Worm (Caenorhabditis elegans) whole organism, mixed stage, embryonic: ENCODE results near the gene dhs-28.

Experiments used
- bed-3 ChIP-seq: fragments of 200-800 bp; sonication (Bioruptor generic); optimal IDR thresholded peaks from 3 replicates; lab custom pipeline; 2018; ENCODE audit warnings: mild to moderate bottlenecking, missing genetic modification characterization, moderate library complexity, missing compliant biosample characterization
- blmp-1 ChIP-seq: fragments of 150-350 bp; optimal IDR thresholded peaks from 2 replicates; lab custom pipeline; 2014; ENCODE audit warnings: missing biosample characterization, missing genetic modification characterization
- ceh-39 ChIP-seq: fragments of 150-350 bp; optimal IDR thresholded peaks from 2 replicates; lab custom pipeline; 2014; ENCODE audit warnings: missing biosample characterization, missing genetic modification characterization
- ceh-43 ChIP-seq: fragments of 200-800 bp; sonication (Bioruptor generic); optimal IDR thresholded peaks from 2 replicates; lab custom pipeline; 2018; ENCODE audit warnings: mild to moderate bottlenecking, missing genetic modification characterization, moderate library complexity, missing compliant biosample characterization
- elt-1 ChIP-seq: sonication (generic microtip); optimal IDR thresholded peaks from 2 replicates; lab custom pipeline; 2017; ENCODE audit warnings: missing genetic modification characterization, mild to moderate bottlenecking, missing compliant biosample characterization, antibody characterized with exemption, moderate library complexity, borderline replicate concordance; ENCODE audit not compliant: insufficient read depth
- elt-3 ChIP-seq: fragments of 150-350 bp; optimal IDR thresholded peaks from 2 replicates; lab custom pipeline; 2014; ENCODE audit warnings: missing biosample characterization, missing genetic modification characterization
- ham-2 ChIP-seq: fragments of 200-800 bp; sonication (Bioruptor generic); optimal IDR thresholded peaks from 2 replicates; lab custom pipeline; 2018; ENCODE audit warnings: mild to moderate bottlenecking, missing genetic modification characterization, missing compliant biosample characterization
- nhr-12 ChIP-seq: fragments of 150-350 bp; optimal IDR thresholded peaks from 2 replicates; lab custom pipeline; 2014; ENCODE audit warnings: missing biosample characterization, missing genetic modification characterization
- nhr-237 ChIP-seq: fragments of 150-350 bp; optimal IDR thresholded peaks from 2 replicates; lab custom pipeline; 2014; ENCODE audit warnings: missing biosample characterization, missing genetic modification characterization
- nhr-28 ChIP-seq: fragments of 150-350 bp; optimal IDR thresholded peaks from 2 replicates; lab custom pipeline; 2014; ENCODE audit warnings: missing biosample characterization, missing genetic modification characterization
- nhr-76 ChIP-seq: sonication (generic microtip); optimal IDR thresholded peaks from 2 replicates; lab custom pipeline; 2017; ENCODE audit warnings: missing biosample characterization, missing genetic modification characterization
- pha-4 ChIP-seq: fragments of 150-350 bp; optimal IDR thresholded peaks from 2 replicates; lab custom pipeline; 2018; ENCODE audit warnings: missing biosample characterization, missing genetic modification reagents, missing genetic modification characterization
- snpc-4 ChIP-seq: fragments of 150-350 bp; optimal IDR thresholded peaks from 2 replicates; lab custom pipeline; 2014; ENCODE audit warnings: missing biosample characterization, missing genetic modification characterization

DNA sequence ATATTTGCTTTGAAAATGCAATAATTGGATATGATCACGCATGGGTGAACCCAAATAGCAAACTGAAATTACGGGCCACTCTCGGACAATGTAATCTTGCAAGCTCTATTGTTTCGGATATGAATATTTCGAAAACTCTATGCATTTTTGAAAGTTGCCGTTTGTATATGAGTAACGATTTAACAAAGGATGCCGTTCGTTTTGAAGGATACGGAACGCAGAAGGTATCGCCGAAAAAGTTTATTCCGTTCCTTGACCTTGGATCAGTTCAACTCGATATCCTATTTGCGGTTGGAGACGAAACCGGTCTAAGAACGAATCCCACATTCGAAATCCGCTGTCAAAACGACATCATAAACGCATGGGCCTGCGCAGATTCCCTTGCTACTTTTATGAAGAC is 5.2 kb upstream of the dhs-28 start:
- no peak for TF ChIP-seq elt-1 (tag; lab: Kevin White, UChicago)
- TF ChIP-seq nhr-237 (tag; lab: Kevin White, UChicago), result no peak
- no peak for TF ChIP-seq blmp-1 (tag; lab: Kevin White, UChicago)
- TF ChIP-seq bed-3 (GFP tag; lab: Kevin White, UChicago), result no peak
- no peak for TF ChIP-seq nhr-12 (tag; lab: Kevin White, UChicago)
- no peak for TF ChIP-seq pha-4 (tag; lab: Kevin White, UChicago)
- TF ChIP-seq nhr-28, result no peak
- TF ChIP-seq elt-3 (tag; lab: Kevin White, UChicago), result no peak
- TF ChIP-seq ham-2 (GFP tag; lab: Kevin White, UChicago), result no peak
- no peak for TF ChIP-seq nhr-76 (tag; lab: Kevin White, UChicago)
- TF ChIP-seq ceh-43 (GFP tag; lab: Kevin White, UChicago), result no peak
- no peak for TF ChIP-seq snpc-4 (tag; lab: Kevin White, UChicago)
- TF ChIP-seq ceh-39, result no peak
